Fruit fly (Drosophila melanogaster) whole organism: ENCODE measurements around the gene CG17271.

ENCODE experiments used
- CG8478 ChIP-seq: fragments of >200 bp; optimal IDR thresholded peaks from 2 replicates; lab custom pipeline; 2018; ENCODE audit warnings: inconsistent platforms
- Dll ChIP-seq: fragments of >200 bp; optimal IDR thresholded peaks from 2 replicates; lab custom pipeline; 2017
- EcR ChIP-seq, 2 experiments: fragments of >200 bp; optimal IDR thresholded peaks; 2 replicates each; lab custom pipeline; 2017; ENCODE audit warnings: missing biosample characterization in 2 of 2, missing genetic modification characterization in 2 of 2, missing genetic modification reagents in 2 of 2
- pan ChIP-seq: fragments of >200 bp; optimal IDR thresholded peaks from 2 replicates; lab custom pipeline; 2017
- psq ChIP-seq: fragments of >200 bp; optimal IDR thresholded peaks from 2 replicates; lab custom pipeline; 2017
- usp ChIP-seq: fragments of >200 bp; optimal IDR thresholded peaks from 2 replicates; lab custom pipeline; 2017; ENCODE audit warnings: missing biosample characterization, missing genetic modification characterization, mixed read lengths

CG17271 gene

DNA sequence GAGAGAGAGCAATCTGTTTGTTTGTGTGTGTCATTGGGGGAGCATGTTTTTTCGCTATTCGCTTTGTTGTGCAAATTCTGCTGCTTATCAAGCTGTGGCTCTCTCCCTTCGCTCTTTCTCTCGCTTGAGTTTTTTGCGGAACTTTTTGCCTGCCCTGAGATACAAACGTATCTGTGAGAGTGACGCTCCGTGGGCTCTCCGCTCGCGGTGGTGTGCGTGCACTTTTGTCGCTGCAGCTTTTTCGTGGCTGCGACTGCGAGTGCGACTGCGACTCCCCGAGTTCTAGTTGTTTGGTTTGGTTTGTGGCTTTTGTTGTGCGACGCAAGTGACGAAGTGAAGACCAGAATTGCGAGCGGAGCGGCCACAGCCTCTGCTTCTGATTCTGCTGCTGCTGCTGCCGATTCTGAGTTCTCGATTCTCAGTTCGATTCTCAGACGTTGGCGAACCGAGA, 39.0 kb downstream of the CG17271 start:
- TF ChIP-seq usp, result no peak
- peak; percentile 99 for TF ChIP-seq Dll (lab: Kevin White, UChicago)

DNA sequence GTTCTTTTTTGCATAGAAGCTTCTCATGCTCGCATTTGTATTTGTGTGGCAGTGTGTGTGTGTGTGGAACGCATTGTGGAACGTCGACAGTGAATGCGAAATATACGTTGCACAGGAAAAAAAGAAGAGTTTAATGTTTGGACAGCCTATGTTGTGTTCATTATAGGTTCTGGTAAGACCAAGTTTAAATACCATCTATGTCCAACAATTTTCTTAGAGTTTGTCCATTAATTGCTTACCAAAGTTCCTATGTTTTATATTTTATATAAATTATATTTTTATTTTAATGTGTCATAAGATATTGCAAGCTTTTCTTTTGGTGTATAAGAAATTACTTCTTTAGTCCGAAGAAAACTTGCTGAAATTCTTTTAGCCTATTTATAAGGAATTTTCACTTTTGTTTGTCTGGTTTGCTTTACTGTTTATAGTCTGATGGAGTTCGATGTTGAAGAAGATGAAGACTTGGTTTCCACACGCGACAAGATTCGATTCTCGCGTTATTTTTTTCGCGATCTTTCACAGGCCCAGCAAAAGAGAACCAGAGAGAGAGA, 39.5 kb downstream of the CG17271 start:
- TF ChIP-seq CG8478 (lab: Kevin White, UChicago), result no peak
- no peak for TF ChIP-seq pan
- TF ChIP-seq Dll (lab: Kevin White, UChicago), result no peak
- no peak for TF ChIP-seq EcR (GFP tag; optimal IDR thresholded peaks at IDR 0.05; lab: Kevin White, UChicago)
- TF ChIP-seq psq, result no peak
- TF ChIP-seq usp, result no peak

DNA sequence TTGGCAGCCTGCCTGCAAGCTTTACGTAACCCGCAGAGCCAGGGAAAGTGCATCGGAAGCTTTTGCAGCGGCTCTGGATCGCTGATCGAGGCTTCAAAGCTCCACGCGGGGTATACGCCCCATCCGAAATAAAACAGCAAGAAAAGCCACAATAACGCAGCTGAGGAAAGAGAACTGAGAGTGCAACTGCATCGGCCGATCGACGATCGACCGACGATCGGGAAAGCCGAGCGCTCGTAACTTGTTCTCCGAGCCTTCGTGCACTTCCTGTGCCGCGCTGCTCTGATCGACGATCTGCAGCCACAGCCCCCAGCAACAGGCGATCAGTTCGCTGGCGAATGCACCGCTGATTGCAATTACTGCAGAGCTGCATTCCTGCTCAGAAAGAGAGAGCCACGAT, 41.7 kb downstream of the CG17271 start:
- TF ChIP-seq Dll (lab: Kevin White, UChicago) (peak; percentile 40), pan (no peak), usp (no peak), CG8478 (lab: Kevin White, UChicago) (no peak), EcR (GFP tag; optimal IDR thresholded peaks at IDR 0.05; lab: Kevin White, UChicago) (no peak), psq (no peak)

DNA sequence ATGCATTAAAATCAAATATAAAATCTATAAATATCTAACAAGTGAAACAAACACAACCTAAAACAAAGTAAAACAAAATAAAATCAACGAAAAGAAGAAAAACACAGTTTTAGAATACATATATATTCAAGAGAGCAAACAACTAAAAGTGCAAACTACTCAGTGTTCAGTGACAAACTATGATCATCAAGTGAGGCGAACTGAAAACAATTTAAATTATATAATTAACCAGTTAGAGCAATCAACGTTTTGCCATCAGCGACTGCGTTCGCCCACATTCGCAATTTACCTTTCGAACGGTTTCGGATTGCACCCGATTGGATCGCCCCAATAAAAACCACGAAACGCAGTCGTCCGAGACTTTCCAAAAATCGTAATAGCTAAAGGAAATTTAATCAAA, 42.1 kb downstream of the CG17271 start:
- TF ChIP-seq psq (no peak), usp (no peak), EcR (GFP tag; optimal IDR thresholded peaks at IDR 0.05; lab: Kevin White, UChicago) (no peak), pan (no peak)

DNA sequence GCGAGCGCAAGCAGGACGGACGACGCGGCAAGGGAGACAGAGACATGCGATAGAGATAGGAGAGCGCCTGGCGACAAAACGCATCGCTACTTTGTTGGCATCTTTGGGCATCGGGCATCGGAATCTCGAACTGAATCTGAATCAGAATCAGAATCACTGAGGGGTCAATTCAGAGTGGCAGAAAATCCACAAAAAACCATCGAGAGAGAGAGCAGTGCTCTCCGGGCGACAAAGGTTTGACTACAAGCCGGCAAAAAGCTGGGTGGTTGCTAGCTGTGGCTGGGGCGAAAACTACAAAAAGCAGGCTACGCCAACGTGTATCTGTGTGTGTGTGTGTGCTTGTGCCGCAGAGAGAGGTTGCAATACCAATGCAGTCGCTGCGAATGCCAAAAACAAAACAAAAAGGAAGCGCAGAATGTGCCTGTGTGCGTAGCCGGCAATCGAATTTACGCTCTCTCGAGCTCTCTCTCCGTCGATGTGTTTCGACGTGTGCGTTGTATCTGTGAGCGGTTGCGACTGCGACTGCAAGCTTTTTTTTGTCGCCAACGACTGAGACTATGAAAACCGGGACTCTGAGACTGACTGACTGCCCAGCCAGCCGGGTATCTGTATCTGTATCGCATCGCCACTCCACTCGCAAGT, 43.2 kb downstream of the CG17271 start:
- TF ChIP-seq EcR (GFP tag; optimal IDR thresholded peaks at IDR 0.05; lab: Kevin White, UChicago) (peak in 1 of 2 experiments; percentile 58), Dll (lab: Kevin White, UChicago) (peak; percentile 89), usp (no peak), CG8478 (lab: Kevin White, UChicago) (peak; percentile 2)

DNA sequence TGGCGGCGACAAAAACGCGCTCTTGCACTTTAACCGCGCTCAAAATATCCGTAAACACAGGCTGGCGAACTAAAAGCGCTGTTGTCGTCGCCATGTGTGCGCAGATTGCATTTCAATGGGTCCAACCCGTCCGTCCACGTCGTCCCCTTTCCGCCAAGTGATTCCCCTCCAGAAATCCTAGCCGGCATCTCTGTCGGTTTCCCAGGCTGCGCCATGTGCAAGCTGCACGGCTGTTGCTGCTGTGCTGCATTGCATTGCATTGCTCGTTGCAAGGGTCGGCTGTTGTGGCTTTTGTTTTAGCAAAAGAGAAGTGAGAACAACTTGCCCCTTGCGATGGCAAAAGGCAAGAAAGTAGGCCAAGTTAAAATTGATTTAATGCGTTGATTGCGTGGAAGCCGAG, 47.5 kb downstream of the CG17271 start:
- TF ChIP-seq Dll (lab: Kevin White, UChicago) (no peak), EcR (GFP tag; optimal IDR thresholded peaks at IDR 0.05; lab: Kevin White, UChicago) (no peak), usp (no peak), psq (no peak), CG8478 (lab: Kevin White, UChicago) (no peak), pan (no peak)

DNA sequence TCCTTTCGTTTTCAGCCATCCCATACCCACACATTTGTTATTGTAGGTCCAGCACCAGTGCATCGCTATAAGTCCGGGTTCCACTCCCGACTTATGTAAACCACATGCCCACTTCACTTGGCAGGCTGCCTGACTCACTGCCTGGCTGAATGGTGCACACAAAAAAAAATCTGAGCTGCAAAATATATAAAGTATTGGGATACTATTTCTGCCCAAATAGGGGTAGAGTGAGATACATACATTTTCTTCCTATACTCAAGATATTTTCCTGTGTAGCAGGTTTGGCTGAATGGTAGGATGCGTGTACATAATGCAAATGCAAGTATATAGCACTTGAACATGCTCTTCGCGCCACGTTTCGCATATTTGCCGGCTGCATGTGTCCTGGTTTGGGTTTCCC, 48.5 kb downstream of the CG17271 start:
- TF ChIP-seq usp (no peak), EcR (GFP tag; optimal IDR thresholded peaks at IDR 0.05; lab: Kevin White, UChicago) (no peak), CG8478 (lab: Kevin White, UChicago) (no peak), psq (no peak), pan (no peak), Dll (lab: Kevin White, UChicago) (no peak)

DNA sequence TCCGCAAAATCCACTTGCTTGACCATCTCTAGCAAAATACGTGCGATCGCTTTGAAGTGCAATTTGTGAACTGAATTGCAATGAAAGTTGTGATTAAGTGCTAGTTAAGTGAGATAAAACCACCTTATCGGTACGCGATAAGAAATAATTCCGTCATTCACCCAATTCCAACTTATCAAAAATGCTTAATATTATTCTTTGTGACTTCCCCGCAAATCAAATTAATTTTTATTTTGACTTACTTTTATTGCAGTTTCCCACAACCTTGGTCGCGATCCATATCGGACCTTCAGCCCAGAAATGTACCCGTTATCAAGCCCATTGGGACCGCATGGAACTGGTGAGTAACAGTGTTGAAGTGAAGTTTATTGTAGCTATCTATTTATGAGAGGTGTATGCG, 49.1 kb downstream of the CG17271 start, which contains the start of gene Takl1:
TSS of gene Takl1 (minus strand) at position 59 of the 400 bp plus-strand sequence.
- no peak for TF ChIP-seq Dll (lab: Kevin White, UChicago)
- TF ChIP-seq EcR (GFP tag; optimal IDR thresholded peaks at IDR 0.05; lab: Kevin White, UChicago), result no peak
- TF ChIP-seq usp, result no peak
- TF ChIP-seq psq, result no peak
- TF ChIP-seq pan, result no peak
- TF ChIP-seq CG8478 (lab: Kevin White, UChicago), result no peak
